Worm (Caenorhabditis elegans) whole organism, late embryonic: ENCODE measurements around the gene pcrg-1.

ENCODE experiments used
- ceh-34 ChIP-seq: sonication (generic microtip); optimal IDR thresholded peaks from 2 replicates; lab custom pipeline; 2016; ENCODE audit warnings: mild to moderate bottlenecking, missing genetic modification characterization, missing compliant biosample characterization
- ceh-9 ChIP-seq: sonication (generic microtip); optimal IDR thresholded peaks from 2 replicates; lab custom pipeline; 2016; ENCODE audit warnings: mild to moderate bottlenecking, missing genetic modification characterization, inconsistent platforms, missing compliant biosample characterization
- dmd-4 ChIP-seq: sonication (generic microtip); optimal IDR thresholded peaks from 2 replicates; lab custom pipeline; 2016; ENCODE audit warnings: borderline replicate concordance, missing genetic modification characterization, missing compliant biosample characterization
- dve-1 ChIP-seq: sonication (generic microtip); optimal IDR thresholded peaks from 2 replicates; lab custom pipeline; 2017; ENCODE audit warnings: antibody characterized with exemption, mild to moderate bottlenecking, missing genetic modification characterization, missing compliant biosample characterization
- elt-2 ChIP-seq: sonication (generic microtip); optimal IDR thresholded peaks from 2 replicates; lab custom pipeline; 2016; ENCODE audit warnings: missing genetic modification reagents, missing genetic modification characterization, missing compliant biosample characterization
- elt-4 ChIP-seq: sonication (generic microtip); optimal IDR thresholded peaks from 2 replicates; lab custom pipeline; 2016; ENCODE audit warnings: missing genetic modification characterization, missing compliant biosample characterization
- fax-1 ChIP-seq: sonication (generic microtip); optimal IDR thresholded peaks from 2 replicates; lab custom pipeline; 2016; ENCODE audit warnings: missing genotype, missing genetic modification characterization, missing compliant biosample characterization
- fkh-10 ChIP-seq: fragments of 150-350 bp; optimal IDR thresholded peaks from 2 replicates; lab custom pipeline; 2014; ENCODE audit warnings: missing biosample characterization, missing genetic modification reagents, missing genetic modification characterization
- gmeb-2 ChIP-seq: sonication (generic microtip); optimal IDR thresholded peaks from 2 replicates; lab custom pipeline; 2016; ENCODE audit warnings: missing genetic modification characterization, inconsistent platforms, missing compliant biosample characterization
- madf-2 ChIP-seq: sonication (generic microtip); optimal IDR thresholded peaks from 2 replicates; lab custom pipeline; 2017; ENCODE audit warnings: missing genetic modification characterization, missing compliant biosample characterization
- pha-4 ChIP-seq: fragments of 150-350 bp; optimal IDR thresholded peaks from 2 replicates; lab custom pipeline; 2018; ENCODE audit warnings: missing biosample characterization, missing genetic modification reagents, missing genetic modification characterization
- pqm-1 ChIP-seq: sonication (generic microtip); optimal IDR thresholded peaks from 2 replicates; lab custom pipeline; 2016; ENCODE audit warnings: missing genetic modification characterization, missing compliant biosample characterization

DNA sequence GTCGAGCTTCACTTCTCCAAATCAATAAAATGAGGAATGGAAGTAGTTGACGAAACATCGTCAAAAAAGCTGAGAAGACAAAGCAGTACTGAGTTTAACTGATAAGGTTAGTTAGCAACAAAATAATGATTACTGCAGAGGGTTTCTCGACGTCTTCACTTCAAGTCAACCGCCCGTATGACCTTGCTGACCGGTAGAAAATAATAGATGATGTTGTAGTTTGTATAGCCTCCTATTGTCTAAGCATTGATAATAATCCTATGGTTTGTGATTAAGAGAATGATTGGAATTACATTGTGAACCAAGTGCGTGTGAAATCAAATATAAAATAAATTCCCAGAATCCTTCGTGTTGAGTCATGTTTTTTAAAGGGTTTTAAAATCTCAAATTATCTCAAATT lies 1.0 kb upstream of the pcrg-1 start, which contains the start of gene E04F6.6:
- TF ChIP-seq madf-2 (no peak), fax-1 (no peak), pqm-1 (tag; lab: Kevin White, UChicago) (no peak), gmeb-2 (no peak), fkh-10 (GFP tag; lab: Kevin White, UChicago) (no peak), ceh-34 (tag; lab: Kevin White, UChicago) (no peak), pha-4 (tag; lab: Kevin White, UChicago) (no peak), elt-2 (tag; lab: Kevin White, UChicago) (no peak), dmd-4 (tag; lab: Kevin White, UChicago) (no peak), elt-4 (tag; lab: Kevin White, UChicago) (no peak), ceh-9 (tag; lab: Kevin White, UChicago) (no peak), dve-1 (tag; lab: Kevin White, UChicago) (no peak)
